Worm (Caenorhabditis elegans): ENCODE measurements around the gene ttr-40.
A peak's percentile ranks its signal among the peaks of the same experiment; 100 is the strongest.
"Not testable (repeated sequence)": the region's sequence is repeated elsewhere in the genome, so short reads cannot be mapped to it uniquely, and the experiment has no call there.

The ttr-40 gene

DNA sequence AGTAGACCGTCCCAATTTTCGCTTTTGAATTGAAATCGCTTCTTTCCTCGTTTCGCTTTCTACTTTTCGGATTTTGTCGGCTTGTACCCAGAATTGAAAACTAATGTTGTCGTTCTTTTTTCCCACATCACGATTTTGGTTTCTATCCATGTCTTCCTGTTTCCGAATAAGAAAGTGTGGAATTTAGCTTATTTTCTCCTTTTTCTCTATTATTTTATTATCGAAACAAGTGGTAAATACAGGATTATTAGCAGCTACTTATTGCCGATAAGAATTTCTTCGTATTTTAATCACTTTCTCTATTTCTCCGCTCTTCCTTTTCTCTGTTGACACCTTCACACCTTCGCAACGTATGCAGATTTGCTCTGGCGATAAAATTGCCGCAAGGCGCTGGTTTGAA lies 29.7 kb upstream of the ttr-40 start:
- TF ChIP-seq egl-27 (tag; optimal IDR thresholded peaks at IDR 0.05) (no peak), unc-62 (GFP tag; optimal IDR thresholded peaks at IDR 0.05) (no peak), ama-1 (optimal IDR thresholded peaks at IDR 0.05) (no peak), elt-2 (tag; optimal IDR thresholded peaks at IDR 0.05) (no peak), tbx-2 (tag; optimal IDR thresholded peaks at IDR 0.05) (no peak), ztf-4 (tag; optimal IDR thresholded peaks at IDR 0.05) (no peak), zag-1 (tag; optimal IDR thresholded peaks at IDR 0.05) (no peak), ZK546.5 (tag; optimal IDR thresholded peaks at IDR 0.05) (no peak), ceh-82 (tag; optimal IDR thresholded peaks at IDR 0.05) (no peak), fkh-2 (tag; optimal IDR thresholded peaks at IDR 0.05) (no peak)

DNA sequence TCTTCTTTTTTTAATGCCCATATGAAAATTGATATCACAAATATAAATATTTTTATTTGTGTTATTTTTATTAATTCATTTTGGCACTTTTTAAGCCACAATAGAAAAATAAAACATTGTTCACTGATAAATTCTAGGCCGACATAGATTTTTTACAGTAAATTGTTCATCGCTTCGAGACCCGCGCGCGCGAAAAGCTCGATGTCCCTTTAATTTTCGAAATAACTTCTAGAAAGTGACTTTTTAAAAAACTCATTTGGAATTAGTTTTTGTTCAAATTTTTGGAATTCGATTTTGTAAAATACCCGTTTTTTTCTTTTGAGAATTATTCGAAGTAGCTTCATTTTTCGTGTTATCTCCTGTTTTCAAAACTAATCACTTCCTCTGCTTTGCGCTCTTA lies 29.1 kb upstream of the ttr-40 start:
- no peak for TF ChIP-seq unc-39 (tag; optimal IDR thresholded peaks at IDR 0.05)
- TF ChIP-seq R02D3.7 (tag; optimal IDR thresholded peaks at IDR 0.05), result no peak

DNA sequence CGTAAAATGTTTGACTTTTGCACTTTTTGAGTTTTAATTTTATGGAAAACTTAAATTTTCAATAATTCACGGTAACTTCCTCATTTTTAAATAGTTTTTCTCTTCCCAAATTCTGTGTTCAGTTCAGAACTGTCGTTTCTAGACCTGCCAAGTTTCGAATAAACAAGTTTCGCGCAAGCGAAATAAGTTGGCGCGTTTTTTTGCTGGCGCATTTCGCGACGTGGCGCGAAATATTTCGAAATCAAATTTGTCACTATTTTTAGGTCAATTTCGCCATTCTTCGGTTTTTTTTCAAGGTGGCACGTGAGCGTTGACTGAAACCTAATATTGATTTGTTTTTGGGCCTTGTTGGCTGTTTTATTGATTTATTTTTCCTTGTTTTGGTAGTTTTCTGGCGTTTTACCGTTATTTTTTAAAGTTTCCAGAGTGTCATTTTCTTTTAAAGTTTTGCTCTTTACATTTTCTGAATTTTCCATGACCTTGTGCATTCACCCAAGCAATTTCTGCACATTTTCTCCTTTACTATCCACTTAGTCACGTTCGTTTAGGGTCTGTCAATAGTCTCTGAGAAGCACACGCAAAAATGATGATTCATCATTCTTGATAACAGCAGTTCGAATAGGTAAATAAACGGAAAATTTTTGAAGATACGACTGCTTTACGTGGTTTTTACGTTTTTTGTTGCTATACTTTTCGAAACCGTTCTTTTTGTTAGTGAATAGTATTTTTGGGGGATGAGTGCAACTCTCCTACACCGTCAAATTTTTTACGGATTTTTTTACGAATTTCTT lies 27.5 kb upstream of the ttr-40 start:
- TF ChIP-seq egl-5 (tag; optimal IDR thresholded peaks at IDR 0.05) (no peak), elt-3 (tag; optimal IDR thresholded peaks at IDR 0.05) (no peak), nhr-25 (tag; optimal IDR thresholded peaks at IDR 0.05) (no peak), pha-4 (tag; optimal IDR thresholded peaks at IDR 0.05) (peak; percentile 55), daf-12 (tag; optimal IDR thresholded peaks at IDR 0.05) (no peak), elt-2 (tag; optimal IDR thresholded peaks at IDR 0.05) (peak; percentile 43), nhr-12 (tag; optimal IDR thresholded peaks at IDR 0.05) (no peak), eor-1 (tag; optimal IDR thresholded peaks at IDR 0.05) (no peak), tbx-2 (tag; optimal IDR thresholded peaks at IDR 0.05) (no peak), nhr-28 (tag; optimal IDR thresholded peaks at IDR 0.05) (no peak), aly-2 (tag; optimal IDR thresholded peaks at IDR 0.05) (no peak), lin-39 (tag; optimal IDR thresholded peaks at IDR 0.05) (no peak)

DNA sequence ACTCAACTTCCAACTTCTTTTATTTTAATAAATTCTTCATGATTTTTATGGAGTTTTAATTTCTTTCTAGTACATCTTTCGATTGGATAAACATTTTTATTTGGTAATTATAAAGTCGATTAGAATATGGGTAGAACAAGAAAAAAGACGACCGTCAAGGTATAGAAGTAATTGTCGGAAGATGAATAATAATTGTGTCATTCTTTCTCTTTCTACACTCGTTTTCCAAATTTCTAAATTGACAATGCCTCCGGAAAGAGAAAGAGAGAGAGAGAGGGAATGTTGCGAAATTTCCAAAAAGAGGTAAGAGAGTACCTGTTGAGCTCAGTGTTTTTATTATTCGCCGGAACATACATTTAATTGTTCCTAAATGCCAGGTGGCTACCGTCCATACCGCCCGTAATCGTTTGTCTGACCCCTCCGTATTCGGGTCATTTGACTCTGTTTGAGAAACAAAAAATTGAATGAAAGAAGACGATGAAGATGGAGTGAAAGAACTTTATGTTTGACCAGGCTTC lies 26.6 kb upstream of the ttr-40 start, which contains the start of gene E02C12.12:
E02C12.12 (minus strand) TSS at position 468 of the 518 bp plus-strand sequence.
- TF ChIP-seq hmg-11 (tag; optimal IDR thresholded peaks at IDR 0.05), result no peak
- TF ChIP-seq sea-2 (GFP tag; optimal IDR thresholded peaks at IDR 0.05), result no peak
- TF ChIP-seq fkh-10 (GFP tag; optimal IDR thresholded peaks at IDR 0.05), result no peak
- no peak for TF ChIP-seq skn-1 (tag; optimal IDR thresholded peaks at IDR 0.05)
- no peak for TF ChIP-seq pha-4 (tag; optimal IDR thresholded peaks at IDR 0.05)
- no peak for TF ChIP-seq ceh-82 (tag; optimal IDR thresholded peaks at IDR 0.05)
- TF ChIP-seq mdl-1 (tag; optimal IDR thresholded peaks at IDR 0.05), result no peak
- no peak for TF ChIP-seq mml-1 (tag; optimal IDR thresholded peaks at IDR 0.05)
- TF ChIP-seq snpc-4 (tag; optimal IDR thresholded peaks at IDR 0.05), result no peak
- TF ChIP-seq nhr-11 (tag; optimal IDR thresholded peaks at IDR 0.05), result no peak
- TF ChIP-seq nhr-43 (tag; optimal IDR thresholded peaks at IDR 0.05; ENCODE audit: poor library complexity, severe bottlenecking), result no peak
- no peak for TF ChIP-seq fkh-2 (tag; optimal IDR thresholded peaks at IDR 0.05)
- TF ChIP-seq elt-2 (tag; optimal IDR thresholded peaks at IDR 0.05), result no peak
- no peak for TF ChIP-seq unc-62 (GFP tag; optimal IDR thresholded peaks at IDR 0.05)
- no peak for TF ChIP-seq eor-1 (tag; optimal IDR thresholded peaks at IDR 0.05)
- TF ChIP-seq ceh-16 (tag; optimal IDR thresholded peaks at IDR 0.05), result no peak
- no peak for TF ChIP-seq nhr-28 (tag; optimal IDR thresholded peaks at IDR 0.05)
- no peak for TF ChIP-seq nfya-1 (tag; optimal IDR thresholded peaks at IDR 0.05; ENCODE audit: insufficient read depth)

DNA sequence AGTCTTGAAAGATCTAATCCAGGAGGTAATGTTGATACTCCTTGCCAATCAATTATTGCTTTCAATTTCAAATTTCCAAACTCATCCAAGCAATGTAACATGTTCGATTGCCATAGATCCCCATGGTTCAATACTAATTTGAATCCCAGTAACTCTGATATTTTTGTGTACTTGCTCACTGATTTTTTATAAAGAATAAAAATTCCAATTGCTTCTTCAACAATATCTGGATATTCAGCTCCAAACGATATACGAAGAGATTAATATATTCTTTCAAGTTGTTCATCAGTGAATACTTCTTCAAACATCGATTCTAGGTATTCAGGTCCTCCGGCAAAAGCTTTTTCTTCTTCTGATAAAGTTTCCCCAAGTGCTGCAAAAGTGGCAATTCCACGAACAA lies 24.5 kb upstream of the ttr-40 start, which contains the start of gene E02C12.11:
E02C12.11 (minus strand) TSS at position 101 of the 400 bp plus-strand sequence.
- TF ChIP-seq nhr-43 (tag; optimal IDR thresholded peaks at IDR 0.05; ENCODE audit: poor library complexity, severe bottlenecking); nhr-77 (tag; optimal IDR thresholded peaks at IDR 0.05); nhr-28 (tag; optimal IDR thresholded peaks at IDR 0.05): not testable (repeated sequence)

Data from whole organism, L3 larva.